Fruit fly (Drosophila melanogaster): ENCODE measurements around the gene Sfp24C1.

DNA sequence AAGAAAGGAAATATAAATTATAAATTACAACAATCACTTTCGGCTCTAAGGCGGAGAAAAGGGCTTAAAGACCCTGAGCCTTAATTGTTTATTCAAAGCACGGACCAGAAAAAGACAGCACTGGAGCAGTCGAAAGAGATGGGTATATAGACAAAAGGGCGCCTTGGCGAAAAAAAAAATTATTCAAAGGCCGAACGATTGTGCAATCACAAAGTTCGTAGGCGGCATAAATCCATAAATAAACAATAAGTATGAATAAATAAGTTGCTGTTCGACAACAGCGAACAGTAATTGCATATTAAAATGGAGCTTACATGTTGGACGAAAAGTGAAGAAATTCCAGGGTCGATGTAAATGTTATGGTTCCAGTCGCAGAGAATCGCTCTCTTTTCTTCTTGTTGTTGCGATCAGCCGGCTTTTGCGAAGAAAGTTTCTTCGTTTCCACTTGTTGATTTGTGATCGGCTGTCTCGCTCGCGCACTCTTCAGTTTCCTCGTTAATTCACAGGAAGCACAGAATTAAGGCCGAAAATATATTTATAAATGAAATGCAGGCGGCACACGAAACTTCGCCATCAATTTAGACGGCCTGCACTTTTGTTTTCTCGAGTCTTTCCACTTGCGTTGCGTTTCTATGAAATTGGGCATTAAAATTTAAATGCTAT is 45.4 kb upstream of the Sfp24C1 start:
- TF ChIP-seq fru (GFP tag; optimal IDR thresholded peaks at IDR 0.05) = no peak
- TF ChIP-seq sage (GFP tag; optimal IDR thresholded peaks at IDR 0.05) = no peak
- no peak for TF ChIP-seq pan (optimal IDR thresholded peaks at IDR 0.05)
- TF ChIP-seq br (GFP tag; optimal IDR thresholded peaks at IDR 0.05) = no peak
- no peak for TF ChIP-seq CrebA (GFP tag; optimal IDR thresholded peaks at IDR 0.05; ENCODE audit: borderline replicate concordance)
- TF ChIP-seq Rel (GFP tag; optimal IDR thresholded peaks at IDR 0.05) = no peak
- no peak for TF ChIP-seq Rel (tag; optimal IDR thresholded peaks at IDR 0.05)
- no peak for TF ChIP-seq Hr78 (GFP tag; optimal IDR thresholded peaks at IDR 0.05)
- TF ChIP-seq usp (GFP tag; optimal IDR thresholded peaks at IDR 0.05) = no peak
- no peak for TF ChIP-seq Myc (optimal IDR thresholded peaks at IDR 0.05)
- no peak for TF ChIP-seq woc (GFP tag; optimal IDR thresholded peaks at IDR 0.05)
- no peak for TF ChIP-seq dl (GFP tag; optimal IDR thresholded peaks at IDR 0.05; ENCODE audit: insufficient read depth in 1 of 2, partially characterized antibody in 2 of 2)

Data from whole organism, wandering third instar larva.